Worm (Caenorhabditis elegans) whole organism, L1 larva: ENCODE results near the gene dpr-1.

Experiments
- C16A3.4 ChIP-seq: fragments of 150-350 bp; optimal IDR thresholded peaks from 2 replicates; lab custom pipeline; 2014; ENCODE audit warnings: missing biosample characterization, missing genetic modification characterization
- aha-1 ChIP-seq: fragments of 150-350 bp; optimal IDR thresholded peaks from 2 replicates; lab custom pipeline; 2014; ENCODE audit warnings: missing biosample characterization, missing genetic modification characterization
- dpl-1 ChIP-seq, 3 experiments: fragments of 150-350 bp in 2 of 3; sonication (generic microtip) in 1 of 3; optimal IDR thresholded peaks; 2 replicates each; lab custom pipeline; 2014 to 2017; ENCODE audit warnings: missing biosample characterization in 3 of 3, missing genetic modification characterization in 3 of 3, missing genetic modification reagents in 3 of 3
- efl-1 ChIP-seq, 4 experiments: fragments of 150-350 bp; optimal IDR thresholded peaks in 3 of 4; peaks in 1 of 4; 1 replicate in 1 of 4; 2 replicates in 3 of 4; lab custom pipeline; 2014; ENCODE audit warnings: missing biosample characterization in 2 of 4, missing genetic modification characterization in 2 of 4, missing genetic modification reagents in 2 of 4
- pag-3 ChIP-seq: sonication (generic microtip); optimal IDR thresholded peaks from 2 replicates; lab custom pipeline; 2017; ENCODE audit warnings: missing genetic modification characterization, mild to moderate bottlenecking, missing compliant biosample characterization, antibody characterized with exemption, borderline replicate concordance; ENCODE audit not compliant: insufficient read depth
- unc-62 ChIP-seq: fragments of 150-350 bp; optimal IDR thresholded peaks from 2 replicates; lab custom pipeline; 2014; ENCODE audit warnings: missing biosample characterization, missing genetic modification reagents, missing genetic modification characterization
- vab-15 ChIP-seq: sonication (generic microtip); optimal IDR thresholded peaks from 2 replicates; lab custom pipeline; 2017; ENCODE audit warnings: missing genotype, mild to moderate bottlenecking, missing genetic modification characterization, missing compliant biosample characterization

DNA sequence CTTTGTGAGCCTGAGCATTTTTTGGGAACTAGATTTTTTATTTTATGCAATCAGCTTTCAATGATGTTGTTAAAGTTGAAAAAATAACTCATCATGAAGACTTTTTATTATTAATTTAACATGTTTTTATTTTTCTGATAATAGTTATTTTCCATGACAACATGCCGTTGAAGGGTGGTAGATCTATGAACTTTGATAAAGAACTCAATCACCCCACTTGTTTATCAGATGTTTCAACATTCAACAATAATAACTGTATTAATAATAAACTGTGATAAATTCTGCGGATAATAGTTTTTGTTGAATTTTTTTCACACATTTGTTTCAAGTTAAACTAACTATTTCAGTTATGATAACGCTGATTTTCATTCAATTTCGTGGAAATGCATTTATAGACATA is 50.5 kb downstream of the dpr-1 start:
- TF ChIP-seq C16A3.4 (tag; lab: Kevin White, UChicago) (no peak), pag-3 (tag; lab: Kevin White, UChicago) (no peak), vab-15 (tag; lab: Kevin White, UChicago) (no peak), unc-62 (GFP tag; lab: Kevin White, UChicago) (no peak), efl-1 (optimal IDR thresholded peaks at IDR 0.05; lab: Kevin White, UChicago) (no peak), efl-1 (GFP tag; optimal IDR thresholded peaks at IDR 0.05 in 1 of 2; lab: Kevin White, UChicago) (no peak), dpl-1 (GFP tag; optimal IDR thresholded peaks at IDR 0.05; lab: Kevin White, UChicago) (no peak), aha-1 (tag; lab: Kevin White, UChicago) (no peak)
